Worm (Caenorhabditis elegans): Measurements from ENCODE around the gene irg-1.

- TF ChIP-seq lin-11 (tag; optimal IDR thresholded peaks at IDR 0.05) (no peak), fkh-6 (tag; optimal IDR thresholded peaks at IDR 0.05) (no peak), ztf-16 (tag; optimal IDR thresholded peaks at IDR 0.05) (no peak), unc-86 (tag; optimal IDR thresholded peaks at IDR 0.05) (no peak), ets-4 (tag; optimal IDR thresholded peaks at IDR 0.05) (no peak), madf-2 (tag; optimal IDR thresholded peaks at IDR 0.05) (no peak), pqm-1 (tag; optimal IDR thresholded peaks at IDR 0.05) (no peak), ttx-3 (tag; optimal IDR thresholded peaks at IDR 0.05) (no peak), ceh-48 (tag; optimal IDR thresholded peaks at IDR 0.05) (no peak)
These were observed at the start of gene irg-1 for ce11 chrV:3523262-3523661.

All from whole organism, late embryonic.